Fruit fly (Drosophila melanogaster): ENCODE data around the gene hth.

The hth gene

dm6 chr3R:10498620-10499019 lies 140.7 kb downstream of the hth start (continued):
- TF ChIP-seq hb (GFP tag; IDR thresholded peaks at IDR 0.05; ENCODE audit: partially characterized antibody): no peak
- no peak for TF ChIP-seq fd64A (GFP tag; optimal IDR thresholded peaks at IDR 0.05)
- TF ChIP-seq CG2120 (GFP tag; optimal IDR thresholded peaks at IDR 0.05): no peak
- TF ChIP-seq CG2712 (tag; optimal IDR thresholded peaks at IDR 0.05): peak; percentile 68
- TF ChIP-seq Dfd (GFP tag; optimal IDR thresholded peaks at IDR 0.05): no peak
- TF ChIP-seq jing (GFP tag; optimal IDR thresholded peaks at IDR 0.05): no peak
- no peak for TF ChIP-seq CHES-1-like (GFP tag; optimal IDR thresholded peaks at IDR 0.05)
- no peak for TF ChIP-seq Oaz (GFP tag; IDR thresholded peaks at IDR 0.05)
- no peak for TF ChIP-seq Stat92E (GFP tag; optimal IDR thresholded peaks at IDR 0.05)
- no peak for TF ChIP-seq p53 (GFP tag; optimal IDR thresholded peaks at IDR 0.05)
- no peak for TF ChIP-seq CG9932 (GFP tag; IDR thresholded peaks at IDR 0.05)
- no peak for TF ChIP-seq CG14667 (GFP tag; IDR thresholded peaks at IDR 0.05)
- TF ChIP-seq Fer1 (GFP tag; optimal IDR thresholded peaks at IDR 0.05): no peak
- TF ChIP-seq CG3281 (GFP tag; optimal IDR thresholded peaks at IDR 0.05): no peak
- TF ChIP-seq CG10209 (GFP tag; optimal IDR thresholded peaks at IDR 0.05): peak; percentile 6
- no peak for TF ChIP-seq CG10147 (GFP tag; optimal IDR thresholded peaks at IDR 0.05)
- no peak for TF ChIP-seq CG7357 (GFP tag; IDR thresholded peaks at IDR 0.05)
- TF ChIP-seq Gsc (GFP tag; IDR thresholded peaks at IDR 0.05): no peak
- no peak for TF ChIP-seq CG17328 (GFP tag; IDR thresholded peaks at IDR 0.05)
- no peak for TF ChIP-seq sqz (GFP tag; optimal IDR thresholded peaks at IDR 0.05)
- TF ChIP-seq BEAF-32 (GFP tag; optimal IDR thresholded peaks at IDR 0.05): no peak
- TF ChIP-seq HHEX (GFP tag; optimal IDR thresholded peaks at IDR 0.05): peak; percentile 11
- TF ChIP-seq kni (GFP tag; optimal IDR thresholded peaks at IDR 0.05): no peak
- no peak for TF ChIP-seq CG7372 (GFP tag; IDR thresholded peaks at IDR 0.05)
- TF ChIP-seq ems (GFP tag; optimal IDR thresholded peaks at IDR 0.05): no peak
- TF ChIP-seq CG8478 (optimal IDR thresholded peaks at IDR 0.05): no peak
- no peak for TF ChIP-seq CG11085 (GFP tag; IDR thresholded peaks at IDR 0.05)
- TF ChIP-seq lmd (GFP tag; IDR thresholded peaks at IDR 0.05): no peak
- TF ChIP-seq zen (tag; optimal IDR thresholded peaks at IDR 0.05): peak; percentile 19
- TF ChIP-seq ken (GFP tag; IDR thresholded peaks at IDR 0.05): no peak
- TF ChIP-seq gro (GFP tag; optimal IDR thresholded peaks at IDR 0.05): no peak
- no peak for TF ChIP-seq CG6175 (GFP tag; IDR thresholded peaks at IDR 0.05)
- no peak for TF ChIP-seq Hey (tag; optimal IDR thresholded peaks at IDR 0.05)
- no peak for TF ChIP-seq yki (optimal IDR thresholded peaks at IDR 0.05)
- no peak for TF ChIP-seq CG34224 (GFP tag; IDR thresholded peaks at IDR 0.05; ENCODE audit: partially characterized antibody)
- TF ChIP-seq ap (GFP tag; IDR thresholded peaks at IDR 0.05): no peak
- TF ChIP-seq CG9727 (GFP tag; optimal IDR thresholded peaks at IDR 0.05): no peak
- peak in 1 of 2 experiments; percentile 68 for TF ChIP-seq bsh (GFP tag; optimal IDR thresholded peaks at IDR 0.05)
- TF ChIP-seq run (tag; optimal IDR thresholded peaks at IDR 0.05): no peak
- no peak for TF ChIP-seq cas (GFP tag; IDR thresholded peaks at IDR 0.05)
- TF ChIP-seq CG11560 (tag; IDR thresholded peaks at IDR 0.05): no peak
- no peak for TF ChIP-seq crp (GFP tag; optimal IDR thresholded peaks at IDR 0.05)
- no peak for TF ChIP-seq CG16815 (GFP tag; optimal IDR thresholded peaks at IDR 0.05)
- no peak for TF ChIP-seq CG7786 (GFP tag; optimal IDR thresholded peaks at IDR 0.05)
- TF ChIP-seq pfk (GFP tag; optimal IDR thresholded peaks at IDR 0.05): no peak
- no peak for TF ChIP-seq Usf (GFP tag; optimal IDR thresholded peaks at IDR 0.05)
- no peak for TF ChIP-seq sr (GFP tag; IDR thresholded peaks at IDR 0.05)
- TF ChIP-seq CG7556 (GFP tag; optimal IDR thresholded peaks at IDR 0.05): peak; percentile 42
- no peak for TF ChIP-seq HmgD (GFP tag; optimal IDR thresholded peaks at IDR 0.05)
- no peak for TF ChIP-seq Atf6 (GFP tag; IDR thresholded peaks at IDR 0.05)
- TF ChIP-seq CG14441 (GFP tag; IDR thresholded peaks at IDR 0.05): no peak
- TF ChIP-seq CG9609 (GFP tag; optimal IDR thresholded peaks at IDR 0.05): no peak
- TF ChIP-seq tio (GFP tag; optimal IDR thresholded peaks at IDR 0.05): no peak

Measured in whole organism, embryonic.